Fruit fly (Drosophila melanogaster) whole organism: ENCODE results near the gene spir.

Source experiments
- pan ChIP-seq: fragments of >200 bp; optimal IDR thresholded peaks from 2 replicates; lab custom pipeline; 2017
- usp ChIP-seq: fragments of >200 bp; optimal IDR thresholded peaks from 2 replicates; lab custom pipeline; 2017; ENCODE audit warnings: missing biosample characterization, missing genetic modification characterization, mixed read lengths

DNA sequence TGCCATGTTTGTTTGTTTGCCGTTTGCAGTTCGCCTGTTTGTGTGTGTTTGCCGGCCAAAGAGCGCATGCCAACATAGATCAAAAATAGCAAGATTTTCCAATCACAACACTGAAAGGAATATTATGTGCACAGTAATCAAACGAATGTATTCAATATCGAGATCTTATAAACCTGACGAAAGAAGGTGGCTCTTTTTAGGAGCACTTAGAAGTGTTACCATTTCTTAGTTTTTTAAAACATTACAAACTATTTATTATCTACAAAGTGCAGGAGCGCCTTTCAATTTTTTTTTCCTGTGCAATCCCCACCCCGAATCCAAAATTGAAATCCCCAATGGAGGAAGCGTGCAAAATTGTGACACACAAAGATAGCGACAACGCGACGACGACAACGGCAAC is 29.6 kb downstream of the spir start:
- TF ChIP-seq pan (no peak), usp (no peak)
